Fruit fly (Drosophila melanogaster): ENCODE results near the gene wac.

Gene wac

DNA sequence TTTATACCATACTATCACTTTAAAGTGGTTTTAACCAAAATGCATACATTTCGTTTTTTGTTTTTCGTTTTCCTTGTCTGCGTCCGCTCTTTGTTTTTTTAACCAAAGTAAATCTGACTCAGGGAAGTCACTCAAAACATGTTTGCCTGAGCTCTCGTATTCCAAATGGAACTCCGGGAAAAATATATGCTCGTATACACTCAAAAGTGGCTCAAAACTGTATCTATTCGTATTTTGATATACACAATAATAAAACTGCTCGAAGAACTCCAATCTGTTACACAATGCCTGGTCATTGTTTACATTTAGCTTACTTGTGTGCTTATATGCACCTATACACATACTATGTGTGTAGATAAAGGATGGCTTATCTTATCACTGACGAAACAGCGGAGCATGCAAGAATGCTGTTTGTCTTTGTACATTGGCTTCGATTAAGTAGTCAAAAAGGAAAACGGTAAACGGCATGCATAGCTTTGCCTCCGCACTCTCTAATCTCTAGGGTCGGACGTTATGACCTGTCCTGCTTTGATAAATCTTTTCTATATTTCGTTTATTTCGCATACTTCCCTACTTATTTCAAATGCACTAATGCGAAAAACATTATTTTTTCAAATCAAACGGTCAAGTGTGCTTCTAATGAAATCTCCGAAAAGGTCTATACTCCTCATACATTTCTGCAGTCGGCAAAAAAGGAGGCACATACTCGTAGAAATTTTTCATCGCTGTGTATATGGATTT lies 13.0 kb downstream of the wac start, which contains the start of gene miple2 (continued):
- TF ChIP-seq ss (GFP tag; optimal IDR thresholded peaks at IDR 0.05) (peak; percentile 64 to 70), Blimp-1 (GFP tag; optimal IDR thresholded peaks at IDR 0.05) (peak; percentile 16), Sox15 (GFP tag; optimal IDR thresholded peaks at IDR 0.05) (no peak), CG11294 (GFP tag; IDR thresholded peaks at IDR 0.05) (no peak), Ets96B (tag; optimal IDR thresholded peaks at IDR 0.05) (peak; percentile 69), CG15336 (GFP tag; IDR thresholded peaks at IDR 0.05) (peak; percentile 48; the same call in 1 of the 2 replicates), svp (GFP tag) (no peak), CG31627 (GFP tag; optimal IDR thresholded peaks at IDR 0.05) (peak; percentile 65), Ets21C (GFP tag; optimal IDR thresholded peaks at IDR 0.05) (peak; percentile 45), salr (GFP tag; optimal IDR thresholded peaks at IDR 0.05) (peak in 1 of 2 experiments; percentile 78), CG32006 (GFP tag; optimal IDR thresholded peaks at IDR 0.05) (peak; percentile 86), pdm3 (GFP tag; optimal IDR thresholded peaks at IDR 0.05) (peak; percentile 74), dac (GFP tag; optimal IDR thresholded peaks at IDR 0.05) (peak; percentile 21), CG11762 (GFP tag; optimal IDR thresholded peaks at IDR 0.05; ENCODE audit: insufficient read depth) (peak; percentile 67), Eip93F (GFP tag; optimal IDR thresholded peaks at IDR 0.05) (no peak), CG6163 (GFP tag; IDR thresholded peaks at IDR 0.05) (peak; percentile 56; the same call in 2 of the 3 replicates), spab (GFP tag; optimal IDR thresholded peaks at IDR 0.05) (peak; percentile 57), CG8119 (GFP tag; IDR thresholded peaks at IDR 0.05) (peak; percentile 44; the same call in 2 of the 3 replicates), CG34406 (GFP tag; optimal IDR thresholded peaks at IDR 0.05) (peak; percentile 7), achi (GFP tag; optimal IDR thresholded peaks at IDR 0.05) (peak; percentile 69), lz (GFP tag; optimal IDR thresholded peaks at IDR 0.05) (peak; percentile 59), CG9139 (GFP tag; optimal IDR thresholded peaks at IDR 0.05) (no peak), CG6792 (GFP tag; optimal IDR thresholded peaks at IDR 0.05) (peak; percentile 62), esn (GFP tag; optimal IDR thresholded peaks at IDR 0.05) (peak; percentile 74), CG11902 (GFP tag; optimal IDR thresholded peaks at IDR 0.05) (no peak), CG8319 (GFP tag; optimal IDR thresholded peaks at IDR 0.05) (peak; percentile 32), Hr38 (GFP tag; optimal IDR thresholded peaks at IDR 0.05) (no peak), Sox102F (GFP tag; optimal IDR thresholded peaks at IDR 0.05) (peak; percentile 64), CG6854 (GFP tag; optimal IDR thresholded peaks at IDR 0.05) (peak; percentile 12), fd59A (GFP tag; optimal IDR thresholded peaks at IDR 0.05) (peak; percentile 67), CG3032 (tag; optimal IDR thresholded peaks at IDR 0.05) (peak; percentile 62), Met (GFP tag; optimal IDR thresholded peaks at IDR 0.05) (peak; percentile 66), CG16779 (tag; optimal IDR thresholded peaks at IDR 0.05) (peak; percentile 43), fkh (GFP tag; optimal IDR thresholded peaks at IDR 0.05) (peak; percentile 97), Lpt (GFP tag; optimal IDR thresholded peaks at IDR 0.05) (peak; percentile 60), vri (GFP tag; optimal IDR thresholded peaks at IDR 0.05) (peak; percentile 90)

DNA sequence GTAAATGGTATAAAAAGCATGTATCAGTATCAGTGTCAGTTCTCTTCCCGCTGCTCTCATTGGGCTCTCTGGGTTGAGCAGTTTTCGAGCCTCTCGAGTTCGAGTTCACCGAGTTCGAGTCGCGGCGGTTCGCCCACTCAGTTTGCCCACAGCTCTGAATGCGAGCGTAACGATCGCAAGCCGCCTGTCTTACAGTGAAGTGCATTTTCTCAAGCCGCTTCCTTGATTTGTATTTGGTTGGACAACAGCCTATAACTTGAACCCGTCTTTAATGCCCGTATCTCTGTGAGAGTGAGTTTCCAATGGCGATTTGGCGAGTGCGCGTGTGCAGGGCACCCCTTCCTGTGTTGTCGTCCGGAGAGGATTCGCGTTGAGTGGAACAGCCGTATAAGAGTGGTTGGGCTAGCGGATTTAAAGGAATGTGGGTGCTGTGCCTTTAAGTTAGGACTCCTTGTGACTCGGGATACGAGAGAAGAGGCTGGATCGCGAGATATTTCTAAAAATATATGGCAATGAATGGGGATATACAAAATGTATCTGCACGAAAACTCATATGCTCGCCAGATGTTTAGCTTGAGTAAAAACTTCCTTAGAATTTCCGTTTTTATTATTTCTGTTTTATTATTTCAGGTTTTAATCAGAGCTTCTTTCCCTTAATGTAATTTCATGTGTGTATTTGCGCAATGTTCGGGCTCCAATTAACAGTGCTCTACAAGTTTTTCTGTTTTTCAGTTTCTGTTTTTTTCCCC lies 13.7 kb downstream of the wac start:
- TF ChIP-seq svp (GFP tag) (peak; percentile 95), Ets96B (tag; optimal IDR thresholded peaks at IDR 0.05) (no peak), Hr38 (GFP tag; optimal IDR thresholded peaks at IDR 0.05) (no peak), CG16779 (tag; optimal IDR thresholded peaks at IDR 0.05) (no peak), Smox (GFP tag; optimal IDR thresholded peaks at IDR 0.05) (no peak), Eip78C (GFP tag) (no peak), eg (GFP tag; IDR thresholded peaks at IDR 0.05) (peak; percentile 46; the same call in 2 of the 3 replicates), vri (GFP tag; optimal IDR thresholded peaks at IDR 0.05) (peak; percentile 8), CG4318 (GFP tag; optimal IDR thresholded peaks at IDR 0.05) (no peak), CG6276 (GFP tag; optimal IDR thresholded peaks at IDR 0.05) (no peak), CG11902 (GFP tag; optimal IDR thresholded peaks at IDR 0.05) (no peak), CG6163 (GFP tag; IDR thresholded peaks at IDR 0.05) (peak; percentile 47; the same call in 1 of the 3 replicates), cyc (GFP tag; optimal IDR thresholded peaks at IDR 0.05) (no peak), CG1621 (tag; optimal IDR thresholded peaks at IDR 0.05) (peak; percentile 52), Lpt (GFP tag; optimal IDR thresholded peaks at IDR 0.05) (peak; percentile 38), CG8119 (GFP tag; IDR thresholded peaks at IDR 0.05) (peak; percentile 29; the same call in 1 of the 3 replicates), CG3032 (tag; optimal IDR thresholded peaks at IDR 0.05) (no peak), Gug (GFP tag; IDR thresholded peaks at IDR 0.05) (no peak), fd85E (GFP tag; optimal IDR thresholded peaks at IDR 0.05) (no peak), Sox14 (GFP tag; optimal IDR thresholded peaks at IDR 0.05) (no peak), Sox102F (GFP tag; optimal IDR thresholded peaks at IDR 0.05) (no peak), acj6 (GFP tag; optimal IDR thresholded peaks at IDR 0.05) (no peak), Eip93F (GFP tag; optimal IDR thresholded peaks at IDR 0.05) (peak; percentile 17)
